Worm (Caenorhabditis elegans): ENCODE results near the gene T10D4.14.
A peak's percentile ranks its signal among the peaks of the same experiment; 100 is the strongest.
"Not testable (repeated sequence)": the region's sequence is repeated elsewhere in the genome, so short reads cannot be mapped to it uniquely, and the experiment has no call there.

The T10D4.14 gene

ce11 chrII:3129007-3129406 is 22.5 kb downstream of the T10D4.14 start, which contains the start of gene chil-24 (continued):
- TF ChIP-seq pha-4 (GFP tag; IDR thresholded peaks at IDR 0.05) (no peak), pha-4 (tag; optimal IDR thresholded peaks at IDR 0.05) (no peak), hlh-11 (tag; optimal IDR thresholded peaks at IDR 0.05) (peak; percentile 24), nhr-28 (tag; optimal IDR thresholded peaks at IDR 0.05) (peak; percentile 61)

- not testable (repeated sequence) for TF ChIP-seq attf-4 (tag; optimal IDR thresholded peaks at IDR 0.05); Y5F2A.4 (GFP tag; optimal IDR thresholded peaks at IDR 0.05); dve-1 (tag; optimal IDR thresholded peaks at IDR 0.05; ENCODE audit: insufficient read depth)
Observed at ce11 chrII:3126741-3127140, 24.8 kb downstream of the T10D4.14 start, which contains the start of gene ins-31. TSS of gene ins-31 (plus strand) at chrII:3127041.

DNA sequence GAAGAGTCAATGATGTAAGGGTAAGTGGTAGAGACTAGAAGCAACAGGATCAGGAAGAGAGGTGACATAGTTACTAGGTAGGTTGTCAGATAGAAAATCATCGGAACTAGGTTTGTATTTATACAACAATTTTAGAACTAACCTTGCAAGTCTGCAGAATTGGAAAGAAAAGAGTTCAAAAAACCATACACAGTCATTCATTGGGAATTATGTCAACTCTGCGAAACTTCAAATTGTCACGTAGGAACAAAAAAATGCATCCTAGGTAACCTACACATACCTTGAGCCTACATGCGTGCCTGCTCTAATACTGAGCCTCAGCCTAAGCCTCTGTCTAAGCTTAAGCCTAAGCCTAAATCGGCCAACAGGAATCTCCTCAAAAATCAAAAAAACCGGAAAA is 25.2 kb downstream of the T10D4.14 start, which contains the start of gene ins-19:
Gene ins-19, minus strand, starts transcription at position 101 of the 400 bp plus-strand sequence.
- TF ChIP-seq egl-43 (GFP tag; IDR thresholded peaks at IDR 0.05) (no peak), mdt-29 (GFP tag; IDR thresholded peaks at IDR 0.05) (no peak), rbr-2 (tag; optimal IDR thresholded peaks at IDR 0.05) (no peak), snpc-1.2 (GFP tag; IDR thresholded peaks at IDR 0.05) (no peak), T26A8.4 (GFP tag; IDR thresholded peaks at IDR 0.05) (no peak), Y48G9A.11 (GFP tag; IDR thresholded peaks at IDR 0.05) (no peak), aha-1 (tag) (no peak), fos-1 (tag; optimal IDR thresholded peaks at IDR 0.05) (no peak)

ce11 chrII:3123206-3123605 is 28.3 kb downstream of the T10D4.14 start, which contains the start of gene srh-71:
TSS of gene srh-71 (plus strand) at chrII:3123506.
- TF ChIP-seq hif-1 (tag; optimal IDR thresholded peaks at IDR 0.05) (no peak), tag-97 (GFP tag; IDR thresholded peaks at IDR 0.05) (no peak), D1046.2 (GFP tag; IDR thresholded peaks at IDR 0.05) (no peak), dmd-6 (GFP tag; IDR thresholded peaks at IDR 0.05) (no peak), ZK337.2 (GFP tag; IDR thresholded peaks at IDR 0.05) (no peak), ztf-7 (tag; optimal IDR thresholded peaks at IDR 0.05) (no peak), madf-5 (GFP tag; IDR thresholded peaks at IDR 0.05) (no peak), unc-39 (tag; optimal IDR thresholded peaks at IDR 0.05) (no peak), nhr-102 (tag; optimal IDR thresholded peaks at IDR 0.05) (no peak), egl-27 (tag; optimal IDR thresholded peaks at IDR 0.05) (no peak), dve-1 (tag; optimal IDR thresholded peaks at IDR 0.05; ENCODE audit: insufficient read depth) (no peak), nhr-111 (GFP tag; optimal IDR thresholded peaks at IDR 0.05) (no peak), tra-1 (GFP tag; IDR thresholded peaks at IDR 0.05) (no peak), dpl-1 (GFP tag; optimal IDR thresholded peaks at IDR 0.05) (no peak), lin-39 (tag; optimal IDR thresholded peaks at IDR 0.05) (no peak), aly-2 (tag; optimal IDR thresholded peaks at IDR 0.05) (no peak)

DNA sequence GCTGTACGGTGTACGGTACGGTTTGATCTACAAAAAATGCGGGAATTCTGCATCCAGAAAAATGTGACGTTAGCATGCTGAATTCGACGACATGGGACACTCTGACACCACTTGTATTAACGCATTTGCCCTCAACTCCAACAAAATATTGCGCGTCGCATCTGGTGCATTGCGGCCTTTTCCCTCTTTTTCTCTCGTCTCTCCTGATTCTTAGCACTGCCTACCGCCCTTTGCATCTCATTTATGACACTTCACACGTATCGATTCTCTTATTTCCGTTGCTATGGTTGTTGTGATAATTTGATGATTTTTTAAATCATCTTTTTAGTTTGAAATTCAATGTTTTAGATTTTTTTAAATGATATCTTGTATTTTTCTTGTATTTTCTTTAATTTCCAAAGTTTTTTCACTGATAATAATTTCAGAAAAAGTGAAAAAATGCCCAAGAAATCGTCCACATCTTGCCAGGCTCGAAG is 32.6 kb downstream of the T10D4.14 start, which contains the start of gene T10D4.6:
Gene T10D4.6, plus strand, starts transcription at position 426 of the 476 bp plus-strand sequence.
- TF ChIP-seq hmg-1.1 (GFP tag; IDR thresholded peaks at IDR 0.05) (peak; percentile 44; the same call in 1 of the 2 replicates), mes-2 (tag; optimal IDR thresholded peaks at IDR 0.05; ENCODE audit: poor library complexity, severe bottlenecking) (peak; percentile 47), egl-43 (GFP tag; IDR thresholded peaks at IDR 0.05) (no peak), nhr-6 (tag; optimal IDR thresholded peaks at IDR 0.05) (peak; percentile 0), dpl-1 (GFP tag; optimal IDR thresholded peaks at IDR 0.05) (peak; percentile 24)
